Worm (Caenorhabditis elegans): ENCODE data around the gene T07C4.12.

DNA sequence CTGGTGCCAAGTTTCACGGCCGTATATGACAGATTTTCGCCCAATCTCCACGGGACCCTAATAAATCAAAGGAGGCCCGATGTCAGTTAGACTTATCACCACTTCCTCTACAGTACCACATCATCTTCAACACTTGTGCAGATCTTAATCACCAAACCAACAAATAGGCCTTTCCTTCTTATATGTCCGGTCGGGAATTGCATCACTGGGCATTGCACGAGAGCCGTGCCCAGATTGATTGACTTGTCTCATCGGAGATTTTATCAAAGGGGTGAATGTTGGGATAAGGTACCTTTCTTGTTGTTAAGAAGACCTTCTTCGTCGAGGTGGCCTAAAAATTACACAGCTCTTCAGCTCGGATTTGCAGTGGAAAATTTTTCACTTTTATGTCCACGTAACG lies 12.3 kb upstream of the T07C4.12 start:
- TF ChIP-seq unc-62 (GFP tag; optimal IDR thresholded peaks at IDR 0.05): no peak
- no peak for TF ChIP-seq ztf-4 (tag; optimal IDR thresholded peaks at IDR 0.05)
- TF ChIP-seq dmd-4 (tag; optimal IDR thresholded peaks at IDR 0.05): no peak
- no peak for TF ChIP-seq R02D3.7 (tag; optimal IDR thresholded peaks at IDR 0.05)
- no peak for TF ChIP-seq elt-3 (tag; optimal IDR thresholded peaks at IDR 0.05)

Measured in whole organism, L2 larva.